Fruit fly (Drosophila melanogaster) whole organism, embryonic: Measurements from ENCODE around the gene CG10862.

Experiments used
- Antp ChIP-seq: fragments of 200-800 bp; sonication (Bioruptor generic); optimal IDR thresholded peaks from 3 replicates; lab custom pipeline; 2016; ENCODE audit warnings: missing biosample characterization, missing genetic modification characterization
- Atf6 ChIP-seq: fragments of 200-800 bp; sonication (Bioruptor generic); IDR thresholded peaks from 2 replicates; pipeline ENCODE4 v1.3.6; 2022; ENCODE audit warnings: missing biosample characterization, missing genetic modification characterization
- Bgb ChIP-seq: fragments of 200-800 bp; sonication (Bioruptor generic); IDR thresholded peaks from 2 replicates; pipeline ENCODE4 v1.3.6; 2022; ENCODE audit warnings: missing biosample characterization, missing genetic modification characterization; ENCODE audit not compliant: partially characterized antibody
- C15 ChIP-seq: fragments of 200-800 bp; sonication (Bioruptor generic); IDR thresholded peaks from 3 replicates; pipeline ENCODE4 v1.3.6; 2022; ENCODE audit warnings: missing biosample characterization, missing genetic modification characterization
- CG10462 ChIP-seq: fragments of 200-800 bp; sonication (Bioruptor generic); optimal IDR thresholded peaks from 2 replicates; lab custom pipeline; 2016; ENCODE audit warnings: missing biosample characterization, missing genetic modification characterization
- CG11093 ChIP-seq: fragments of 200-800 bp; sonication (Bioruptor generic); IDR thresholded peaks from 3 replicates; pipeline ENCODE4 v1.3.6; 2022; ENCODE audit warnings: missing biosample characterization, missing genetic modification characterization
- CG12071 ChIP-seq: fragments of 200-800 bp; sonication (Bioruptor generic); optimal IDR thresholded peaks from 3 replicates; lab custom pipeline; 2018; ENCODE audit warnings: missing biosample characterization, mild to moderate bottlenecking, missing genetic modification characterization
- CG12104 ChIP-seq: fragments of 200-800 bp; sonication (Bioruptor generic); optimal IDR thresholded peaks from 3 replicates; lab custom pipeline; 2016; ENCODE audit warnings: missing biosample characterization, missing genetic modification characterization
- CG12155 ChIP-seq: fragments of 200-800 bp; sonication (Bioruptor generic); optimal IDR thresholded peaks from 3 replicates; lab custom pipeline; 2016; ENCODE audit warnings: missing biosample characterization, missing genetic modification characterization
- CG12219 ChIP-seq: fragments of 200-800 bp; sonication (Bioruptor generic); optimal IDR thresholded peaks from 3 replicates; lab custom pipeline; 2018; ENCODE audit warnings: missing biosample characterization, mild to moderate bottlenecking, missing genetic modification characterization
- CG1647 ChIP-seq: fragments of 200-800 bp; sonication (Bioruptor generic); optimal IDR thresholded peaks from 3 replicates; lab custom pipeline; 2016; ENCODE audit warnings: missing biosample characterization, missing genetic modification characterization
- CG17568 ChIP-seq: fragments of 200-800 bp; sonication (Bioruptor generic); optimal IDR thresholded peaks from 2 replicates; lab custom pipeline; 2018; ENCODE audit warnings: missing biosample characterization, mild to moderate bottlenecking, missing genetic modification characterization, moderate library complexity
- CG1792 ChIP-seq: fragments of 200-800 bp; sonication (Bioruptor generic); optimal IDR thresholded peaks from 2 replicates; lab custom pipeline; 2016; ENCODE audit warnings: missing biosample characterization, missing genetic modification characterization
- CG3065 ChIP-seq: fragments of 200-800 bp; sonication (Bioruptor generic); optimal IDR thresholded peaks from 2 replicates; lab custom pipeline; 2016; ENCODE audit warnings: missing biosample characterization, missing genetic modification characterization
- CG32532 ChIP-seq: fragments of 200-800 bp; sonication (Bioruptor generic); IDR thresholded peaks from 2 replicates; pipeline ENCODE4 v1.3.6; 2022; ENCODE audit warnings: missing biosample characterization, missing genetic modification characterization
- CG6175 ChIP-seq: fragments of 200-800 bp; sonication (Bioruptor generic); IDR thresholded peaks from 3 replicates; pipeline ENCODE4 v1.3.6; 2022; ENCODE audit warnings: missing biosample characterization, missing genetic modification characterization
- CG7786 ChIP-seq: fragments of 200-800 bp; sonication (Bioruptor generic); optimal IDR thresholded peaks from 2 replicates; lab custom pipeline; 2016; ENCODE audit warnings: missing biosample characterization, missing genetic modification characterization
- D19B ChIP-seq: fragments of 200-800 bp; sonication (Bioruptor generic); optimal IDR thresholded peaks from 2 replicates; lab custom pipeline; 2017; ENCODE audit warnings: missing biosample characterization, mild to moderate bottlenecking, missing genetic modification characterization
- Dip2 ChIP-seq: fragments of 200-800 bp; sonication (Bioruptor generic); IDR thresholded peaks from 2 replicates; pipeline ENCODE4 v1.3.6; 2022; ENCODE audit warnings: missing biosample characterization, missing genetic modification characterization
- Dip3 ChIP-seq: fragments of 200-800 bp; sonication (Bioruptor generic); optimal IDR thresholded peaks from 3 replicates; lab custom pipeline; 2016; ENCODE audit warnings: missing biosample characterization, missing genetic modification characterization
- E2f2 ChIP-seq: fragments of 200-800 bp; sonication (Bioruptor generic); IDR thresholded peaks from 2 replicates; pipeline ENCODE4 v1.3.6; 2022; ENCODE audit warnings: missing biosample characterization, missing genetic modification characterization
- HLH4C ChIP-seq: fragments of 200-800 bp; sonication (Bioruptor generic); IDR thresholded peaks from 3 replicates; pipeline ENCODE4 v1.3.6; 2022; ENCODE audit warnings: missing biosample characterization, missing genetic modification characterization; ENCODE audit not compliant: partially characterized antibody
- Lhr ChIP-seq: fragments of 200-800 bp; sonication (Bioruptor generic); optimal IDR thresholded peaks from 3 replicates; lab custom pipeline; 2017; ENCODE audit warnings: mild to moderate bottlenecking, missing biosample characterization, missing genetic modification reagents, missing genetic modification characterization
- Mrtf ChIP-seq: fragments of 200-800 bp; sonication (Bioruptor generic); IDR thresholded peaks from 3 replicates; pipeline ENCODE4 v1.3.6; 2022; ENCODE audit warnings: missing biosample characterization, missing genetic modification characterization
- Ptx1 ChIP-seq: fragments of 200-800 bp; sonication (Bioruptor generic); IDR thresholded peaks from 2 replicates; pipeline ENCODE4 v1.3.6; 2022; ENCODE audit warnings: missing biosample characterization, missing genetic modification characterization
- Rx ChIP-seq: fragments of 200-800 bp; sonication (Bioruptor generic); IDR thresholded peaks from 2 replicates; pipeline ENCODE4 v1.3.6; 2022; ENCODE audit warnings: missing biosample characterization, missing genetic modification characterization
- az2 ChIP-seq: fragments of 200-800 bp; sonication (Bioruptor generic); optimal IDR thresholded peaks from 3 replicates; lab custom pipeline; 2016; ENCODE audit warnings: missing biosample characterization, missing genetic modification characterization
- bigmax ChIP-seq: fragments of 200-800 bp; sonication (Bioruptor generic); optimal IDR thresholded peaks from 2 replicates; lab custom pipeline; 2018; ENCODE audit warnings: missing biosample characterization, mild to moderate bottlenecking, missing genetic modification characterization
- caup ChIP-seq: fragments of 200-800 bp; sonication (Bioruptor generic); optimal IDR thresholded peaks from 3 replicates; lab custom pipeline; 2017; ENCODE audit warnings: missing biosample characterization, mild to moderate bottlenecking, missing genetic modification characterization, moderate library complexity; ENCODE audit not compliant: severe bottlenecking
- da ChIP-seq: fragments of 200-800 bp; sonication (Bioruptor generic); optimal IDR thresholded peaks from 2 replicates; lab custom pipeline; 2016; ENCODE audit warnings: missing biosample characterization, missing genetic modification characterization
- dan ChIP-seq: fragments of 200-800 bp; sonication (Bioruptor generic); IDR thresholded peaks from 2 replicates; pipeline ENCODE4 v1.3.6; 2022; ENCODE audit warnings: missing biosample characterization, missing genetic modification characterization
- dmrt11E ChIP-seq: fragments of 200-800 bp; sonication (Bioruptor generic); optimal IDR thresholded peaks from 3 replicates; lab custom pipeline; 2018; ENCODE audit warnings: missing biosample characterization, mild to moderate bottlenecking, missing genetic modification characterization, moderate library complexity
- eve ChIP-seq, 2 experiments: fragments of >200 bp; optimal IDR thresholded peaks; 2 replicates each; lab custom pipeline; 2017; ENCODE audit warnings: missing biosample characterization in 2 of 2, missing genetic modification characterization in 2 of 2
- exex ChIP-seq: fragments of 200-800 bp; sonication (Bioruptor generic); optimal IDR thresholded peaks from 4 replicates; lab custom pipeline; 2018; ENCODE audit warnings: missing biosample characterization, mild to moderate bottlenecking, missing genetic modification characterization, moderate library complexity
- eyg ChIP-seq: fragments of 200-800 bp; sonication (Bioruptor generic); optimal IDR thresholded peaks from 3 replicates; lab custom pipeline; 2016; ENCODE audit warnings: missing biosample characterization, missing genetic modification characterization
- her ChIP-seq: fragments of 200-800 bp; sonication (Bioruptor generic); optimal IDR thresholded peaks from 2 replicates; lab custom pipeline; 2016; ENCODE audit warnings: missing biosample characterization, missing genetic modification characterization
- hth ChIP-seq: fragments of >200 bp; optimal IDR thresholded peaks from 2 replicates; lab custom pipeline; 2017; ENCODE audit warnings: inconsistent platforms
- lilli ChIP-seq: fragments of 200-800 bp; sonication (Bioruptor generic); optimal IDR thresholded peaks from 3 replicates; lab custom pipeline; 2016; ENCODE audit warnings: missing biosample characterization, missing genetic modification characterization
- nerfin-2 ChIP-seq: fragments of 200-800 bp; sonication (Bioruptor generic); IDR thresholded peaks from 2 replicates; pipeline ENCODE4 v1.3.6; 2022; ENCODE audit warnings: missing biosample characterization, missing genetic modification characterization; ENCODE audit not compliant: partially characterized antibody
- pita ChIP-seq: fragments of 200-800 bp; sonication (Bioruptor generic); optimal IDR thresholded peaks from 2 replicates; lab custom pipeline; 2017; ENCODE audit warnings: missing biosample characterization, mild to moderate bottlenecking, missing genetic modification characterization
- sens ChIP-seq: fragments of 200-800 bp; sonication (Bioruptor generic); peaks from one replicate; lab custom pipeline; 2016; ENCODE audit warnings: missing biosample characterization, missing genetic modification characterization
- slp2 ChIP-seq: fragments of 200-800 bp; sonication (Bioruptor generic); optimal IDR thresholded peaks from 2 replicates; lab custom pipeline; 2016; ENCODE audit warnings: missing biosample characterization, missing genetic modification characterization
- sob ChIP-seq: fragments of 200-800 bp; sonication (Bioruptor generic); IDR thresholded peaks from 2 replicates; pipeline ENCODE4 v1.3.6; 2022; ENCODE audit warnings: missing biosample characterization, missing genetic modification characterization
- tin ChIP-seq: fragments of 200-800 bp; sonication (Bioruptor generic); optimal IDR thresholded peaks from 3 replicates; lab custom pipeline; 2016; ENCODE audit warnings: missing biosample characterization, missing genetic modification characterization
- tio ChIP-seq: fragments of 200-800 bp; sonication (Bioruptor generic); optimal IDR thresholded peaks from 2 replicates; lab custom pipeline; 2017; ENCODE audit warnings: missing biosample characterization, missing genetic modification characterization, inconsistent platforms
- tna ChIP-seq: fragments of 200-800 bp; sonication (Bioruptor generic); IDR thresholded peaks from 2 replicates; pipeline ENCODE4 v1.3.6; 2022; ENCODE audit warnings: missing biosample characterization, missing genetic modification characterization; ENCODE audit not compliant: partially characterized antibody
- tup ChIP-seq: fragments of 200-800 bp; sonication (Bioruptor generic); optimal IDR thresholded peaks from 2 replicates; lab custom pipeline; 2016; ENCODE audit warnings: missing biosample characterization, mild to moderate bottlenecking, missing genetic modification characterization, moderate library complexity
- vvl ChIP-seq: fragments of 200-800 bp; sonication (Bioruptor generic); IDR thresholded peaks from 2 replicates; pipeline ENCODE4 v1.3.6; 2022; ENCODE audit warnings: missing biosample characterization, missing genetic modification characterization
- wek ChIP-seq: fragments of 200-800 bp; sonication (Bioruptor generic); optimal IDR thresholded peaks from 3 replicates; lab custom pipeline; 2018; ENCODE audit warnings: missing biosample characterization, mild to moderate bottlenecking, missing genetic modification characterization, moderate library complexity
- yki ChIP-seq: fragments of >200 bp; optimal IDR thresholded peaks from 3 replicates; lab custom pipeline; 2018
- z ChIP-seq: fragments of 200-800 bp; sonication (Bioruptor generic); IDR thresholded peaks from 3 replicates; pipeline ENCODE4 v1.3.6; 2022; ENCODE audit warnings: missing biosample characterization, missing genetic modification characterization
- zfh1 ChIP-seq: fragments of 200-800 bp; sonication (Bioruptor generic); IDR thresholded peaks from 3 replicates; pipeline ENCODE4 v1.3.6; 2022; ENCODE audit warnings: missing biosample characterization, missing genetic modification characterization

Gene CG10862

dm6 chr3L:3634107-3634737 lies 20.3 kb downstream of the CG10862 start (continued):
- TF ChIP-seq CG10462 (GFP tag; lab: Kevin White, UChicago) (no peak), lilli (no peak), Rx (no peak), sob (GFP tag; lab: Robert Waterston, UW) (0 out of 2 replicates have a peak, but pooled peaks have one; percentile 12), tna (GFP tag; lab: Robert Waterston, UW) (no peak), z (GFP tag; lab: Robert Waterston, UW) (no peak), E2f2 (peak; percentile 40; the same call in 1 of the 2 replicates), dan (GFP tag; lab: Robert Waterston, UW) (no peak), eve (GFP tag; optimal IDR thresholded peaks at IDR 0.05; lab: Kevin White, UChicago) (peak in 1 of 2 experiments; percentile 80), eyg (GFP tag; lab: Kevin White, UChicago) (no peak), hth (lab: Kevin White, UChicago) (no peak), pita (no peak), Ptx1 (GFP tag; lab: Robert Waterston, UW) (peak; percentile 57), vvl (GFP tag; lab: Robert Waterston, UW) (peak; percentile 87), bigmax (GFP tag; lab: Kevin White, UChicago) (no peak), az2 (GFP tag; lab: Kevin White, UChicago) (peak; percentile 44), CG7786 (GFP tag; lab: Kevin White, UChicago) (no peak), Antp (GFP tag; lab: Kevin White, UChicago) (no peak), C15 (no peak), Bgb (GFP tag; lab: Robert Waterston, UW) (no peak), wek (GFP tag; lab: Kevin White, UChicago) (no peak), sens (GFP tag; lab: Kevin White, UChicago) (no peak), Dip3 (no peak), CG3065 (GFP tag; lab: Kevin White, UChicago) (peak; percentile 10), tio (no peak), CG12155 (GFP tag; lab: Kevin White, UChicago) (no peak), CG17568 (GFP tag; lab: Kevin White, UChicago) (peak; percentile 47), D19B (GFP tag; lab: Kevin White, UChicago) (no peak), HLH4C (no peak), CG32532 (GFP tag; lab: Robert Waterston, UW) (peak; percentile 59; the same call in 1 of the 2 replicates), Atf6 (GFP tag; lab: Robert Waterston, UW) (no peak), zfh1 (GFP tag; lab: Robert Waterston, UW) (peak; percentile 82), CG12071 (GFP tag; lab: Kevin White, UChicago) (no peak), CG12104 (peak; percentile 3), Dip2 (GFP tag; lab: Robert Waterston, UW) (no peak)

dm6 chr3L:3632500-3633183 lies 21.9 kb downstream of the CG10862 start:
- TF ChIP-seq CG32532 (GFP tag; lab: Robert Waterston, UW): peak; percentile 88
- no peak for TF ChIP-seq nerfin-2 (GFP tag; lab: Robert Waterston, UW)
- no peak for TF ChIP-seq da
- no peak for TF ChIP-seq tup (GFP tag; lab: Kevin White, UChicago)
- TF ChIP-seq yki: no peak
- peak; percentile 72 for TF ChIP-seq tin (GFP tag; lab: Kevin White, UChicago)
- no peak for TF ChIP-seq slp2
- TF ChIP-seq CG11093: peak; percentile 81; the same call in 2 of the 3 replicates
- peak; percentile 42; the same call in 2 of the 3 replicates for TF ChIP-seq CG6175 (GFP tag; lab: Robert Waterston, UW)
- peak; percentile 85 for TF ChIP-seq Mrtf (GFP tag; lab: Robert Waterston, UW)
- TF ChIP-seq exex (tag; lab: Kevin White, UChicago): peak; percentile 45
- peak; percentile 29 for TF ChIP-seq Lhr
- no peak for TF ChIP-seq her (GFP tag; lab: Kevin White, UChicago)
- peak; percentile 29 for TF ChIP-seq dmrt11E (tag; lab: Kevin White, UChicago)
- no peak for TF ChIP-seq CG1792 (GFP tag; lab: Kevin White, UChicago)
- TF ChIP-seq CG1647 (GFP tag; lab: Kevin White, UChicago): peak; percentile 10
- peak; percentile 78 for TF ChIP-seq caup
- TF ChIP-seq CG12219 (GFP tag; lab: Kevin White, UChicago): peak; percentile 66
